Fruit fly (Drosophila melanogaster) whole organism, embryonic: ENCODE measurements around the gene Smox.

Source experiments
- Asciz ChIP-seq: fragments of 200-800 bp; sonication (Bioruptor generic); optimal IDR thresholded peaks from 2 replicates; lab custom pipeline; 2017; ENCODE audit warnings: missing biosample characterization, mild to moderate bottlenecking, missing genetic modification characterization, missing genetic modification reagents
- B-H2 ChIP-seq: fragments of 200-800 bp; sonication (Bioruptor generic); optimal IDR thresholded peaks from 2 replicates; lab custom pipeline; 2018; ENCODE audit warnings: missing biosample characterization, mild to moderate bottlenecking, missing genetic modification characterization
- CG10274 ChIP-seq: fragments of 200-800 bp; sonication (Bioruptor generic); optimal IDR thresholded peaks from 3 replicates; lab custom pipeline; 2017; ENCODE audit warnings: missing biosample characterization, mild to moderate bottlenecking, missing genetic modification characterization
- CG11247 ChIP-seq: fragments of 200-800 bp; sonication (Bioruptor generic); IDR thresholded peaks from 2 replicates; pipeline ENCODE4 v1.3.6; 2022; ENCODE audit warnings: missing biosample characterization, missing genetic modification characterization
- CG11695 ChIP-seq: fragments of 200-800 bp; sonication (Bioruptor generic); IDR thresholded peaks from 3 replicates; pipeline ENCODE4 v1.3.6; 2022; ENCODE audit warnings: missing biosample characterization, missing genetic modification characterization
- CG13894 ChIP-seq: fragments of 200-800 bp; sonication (Bioruptor generic); optimal IDR thresholded peaks from 3 replicates; lab custom pipeline; 2018; ENCODE audit warnings: missing biosample characterization, mild to moderate bottlenecking, missing genetic modification characterization, moderate library complexity
- CG14014 ChIP-seq: fragments of 200-800 bp; sonication (Bioruptor generic); IDR thresholded peaks from 2 replicates; pipeline ENCODE4 v1.3.6; 2022; ENCODE audit warnings: missing biosample characterization, missing genetic modification characterization
- CG14667 ChIP-seq: fragments of 200-800 bp; sonication (Bioruptor generic); IDR thresholded peaks from 2 replicates; pipeline ENCODE4 v1.3.6; 2022; ENCODE audit warnings: missing biosample characterization, missing genetic modification characterization
- CG15073 ChIP-seq: fragments of 200-800 bp; sonication (Bioruptor generic); optimal IDR thresholded peaks from 2 replicates; lab custom pipeline; 2016; ENCODE audit warnings: missing biosample characterization, missing genetic modification characterization
- CG17186 ChIP-seq: fragments of 200-800 bp; sonication (Bioruptor generic); optimal IDR thresholded peaks from 3 replicates; lab custom pipeline; 2017; ENCODE audit warnings: missing biosample characterization, missing genetic modification reagents, missing genetic modification characterization
- CG17612 ChIP-seq: fragments of 200-800 bp; sonication (Bioruptor generic); IDR thresholded peaks from 2 replicates; pipeline ENCODE4 v1.3.6; 2022; ENCODE audit warnings: missing biosample characterization, missing genetic modification characterization
- CG2120 ChIP-seq: fragments of 200-800 bp; sonication (Bioruptor generic); optimal IDR thresholded peaks from 3 replicates; lab custom pipeline; 2016; ENCODE audit warnings: missing biosample characterization, missing genetic modification characterization
- CG3163 ChIP-seq: fragments of 200-800 bp; sonication (Bioruptor generic); optimal IDR thresholded peaks from 3 replicates; lab custom pipeline; 2016; ENCODE audit warnings: missing biosample characterization, missing genetic modification characterization
- CG3407 ChIP-seq: fragments of 200-800 bp; sonication (Bioruptor generic); optimal IDR thresholded peaks from 2 replicates; lab custom pipeline; 2018; ENCODE audit warnings: missing biosample characterization, mild to moderate bottlenecking, missing genetic modification characterization
- CG6813 ChIP-seq: fragments of 200-800 bp; sonication (Bioruptor generic); optimal IDR thresholded peaks from 2 replicates; lab custom pipeline; 2017; ENCODE audit warnings: missing biosample characterization, missing genetic modification characterization, mild to moderate bottlenecking, moderate library complexity, missing genetic modification reagents
- CG7928 ChIP-seq: fragments of 200-800 bp; sonication (Bioruptor generic); optimal IDR thresholded peaks from 2 replicates; lab custom pipeline; 2017; ENCODE audit warnings: missing biosample characterization, mild to moderate bottlenecking, missing genetic modification characterization
- CrebB ChIP-seq: fragments of 200-800 bp; sonication (Bioruptor generic); optimal IDR thresholded peaks from 3 replicates; lab custom pipeline; 2018; ENCODE audit warnings: missing biosample characterization, mild to moderate bottlenecking, missing genetic modification characterization
- Deaf1 ChIP-seq: fragments of 200-800 bp; optimal IDR thresholded peaks from 3 replicates; lab custom pipeline; 2019; ENCODE audit warnings: missing biosample characterization, mild to moderate bottlenecking, missing genetic modification characterization, moderate library complexity
- Dp ChIP-seq: fragments of 200-800 bp; sonication (Bioruptor generic); optimal IDR thresholded peaks from 2 replicates; lab custom pipeline; 2018; ENCODE audit warnings: missing biosample characterization, mild to moderate bottlenecking, missing genetic modification characterization, moderate library complexity
- ERR ChIP-seq: fragments of 200-800 bp; sonication (Bioruptor generic); optimal IDR thresholded peaks from 2 replicates; lab custom pipeline; 2016; ENCODE audit warnings: missing biosample characterization, missing genetic modification characterization
- HLH3B ChIP-seq: fragments of 200-800 bp; sonication (Bioruptor generic); IDR thresholded peaks from 2 replicates; pipeline ENCODE4 v1.3.6; 2022; ENCODE audit warnings: missing biosample characterization, missing genetic modification characterization
- Meics ChIP-seq: fragments of 200-800 bp; sonication (Bioruptor generic); optimal IDR thresholded peaks from 2 replicates; lab custom pipeline; 2017; ENCODE audit warnings: missing biosample characterization, mild to moderate bottlenecking, missing genetic modification characterization
- Nf-YA ChIP-seq: fragments of 200-800 bp; sonication (Bioruptor generic); IDR thresholded peaks from 2 replicates; pipeline ENCODE4 v1.3.6; 2022; ENCODE audit warnings: missing biosample characterization, missing genetic modification characterization
- Optix ChIP-seq: fragments of 200-800 bp; sonication (Bioruptor generic); IDR thresholded peaks from 3 replicates; pipeline ENCODE4 v1.3.6; 2022; ENCODE audit warnings: missing biosample characterization, missing genetic modification characterization
- PHDP ChIP-seq: fragments of 200-800 bp; sonication (Bioruptor generic); optimal IDR thresholded peaks from 3 replicates; lab custom pipeline; 2018; ENCODE audit warnings: missing biosample characterization, mild to moderate bottlenecking, missing genetic modification characterization, moderate library complexity
- Ravus ChIP-seq: fragments of 200-800 bp; sonication (Bioruptor generic); IDR thresholded peaks from 2 replicates; pipeline ENCODE4 v1.3.6; 2022; ENCODE audit warnings: missing biosample characterization, missing genetic modification characterization
- Rfx ChIP-seq: fragments of 200-800 bp; sonication (Bioruptor generic); IDR thresholded peaks from 2 replicates; pipeline ENCODE4 v1.3.6; 2022; ENCODE audit warnings: missing biosample characterization, missing genetic modification characterization
- Sox102F ChIP-seq: fragments of 200-800 bp; sonication (Bioruptor generic); optimal IDR thresholded peaks from 2 replicates; lab custom pipeline; 2018; ENCODE audit warnings: missing biosample characterization, mild to moderate bottlenecking, missing genetic modification characterization, moderate library complexity
- Trl ChIP-seq, 3 experiments: fragments of >200 bp in 2 of 3; fragments of 200-800 bp in 1 of 3; sonication (Bioruptor generic) in 1 of 3; optimal IDR thresholded peaks; 2 replicates in 1 of 3; 3 replicates in 2 of 3; lab custom pipeline; 2016 to 2017; ENCODE audit warnings: missing biosample characterization in 1 of 3, missing genetic modification characterization in 1 of 3
- YL-1 ChIP-seq: fragments of 200-800 bp; sonication (Bioruptor generic); optimal IDR thresholded peaks from 3 replicates; lab custom pipeline; 2017; ENCODE audit warnings: missing biosample characterization, mild to moderate bottlenecking, missing genetic modification characterization
- ab ChIP-seq: fragments of 200-800 bp; sonication (Bioruptor generic); optimal IDR thresholded peaks from 2 replicates; lab custom pipeline; 2016; ENCODE audit warnings: missing biosample characterization, missing genetic modification characterization
- ac ChIP-seq: fragments of 200-800 bp; sonication (Bioruptor generic); optimal IDR thresholded peaks from 3 replicates; lab custom pipeline; 2017; ENCODE audit warnings: missing biosample characterization, mild to moderate bottlenecking, missing genetic modification characterization
- aop ChIP-seq: fragments of 200-800 bp; sonication (Bioruptor generic); IDR thresholded peaks from 2 replicates; pipeline ENCODE4 v1.3.6; 2022; ENCODE audit warnings: missing biosample characterization, missing genetic modification characterization
- az2 ChIP-seq: fragments of 200-800 bp; sonication (Bioruptor generic); optimal IDR thresholded peaks from 3 replicates; lab custom pipeline; 2016; ENCODE audit warnings: missing biosample characterization, missing genetic modification characterization
- cato ChIP-seq: fragments of 200-800 bp; sonication (Bioruptor generic); optimal IDR thresholded peaks from 2 replicates; lab custom pipeline; 2016; ENCODE audit warnings: missing biosample characterization, missing genetic modification characterization, borderline replicate concordance
- ci ChIP-seq: fragments of 200-800 bp; sonication (Bioruptor generic); IDR thresholded peaks from 3 replicates; pipeline ENCODE4 v1.3.6; 2022; ENCODE audit warnings: missing biosample characterization, missing genetic modification characterization
- crp ChIP-seq, 2 experiments: fragments of 200-800 bp; sonication (Bioruptor generic); optimal IDR thresholded peaks; 2 replicates in 1 of 2; 3 replicates in 1 of 2; lab custom pipeline; 2017; ENCODE audit warnings: missing biosample characterization in 2 of 2, missing genetic modification characterization in 2 of 2, mild to moderate bottlenecking in 1 of 2, moderate library complexity in 1 of 2
- danr ChIP-seq: fragments of 200-800 bp; sonication (Bioruptor generic); IDR thresholded peaks from 2 replicates; pipeline ENCODE4 v1.3.6; 2022; ENCODE audit warnings: missing biosample characterization, missing genetic modification characterization
- phol ChIP-seq: fragments of 200-800 bp; sonication (Bioruptor generic); optimal IDR thresholded peaks from 3 replicates; lab custom pipeline; 2018; ENCODE audit warnings: missing biosample characterization, mild to moderate bottlenecking, missing genetic modification characterization, moderate library complexity
- ro ChIP-seq: fragments of 200-800 bp; sonication (Bioruptor generic); IDR thresholded peaks from 2 replicates; pipeline ENCODE4 v1.3.6; 2022; ENCODE audit warnings: missing biosample characterization, missing genetic modification characterization
- schlank ChIP-seq: fragments of 200-800 bp; sonication (Bioruptor generic); optimal IDR thresholded peaks from 2 replicates; lab custom pipeline; 2018; ENCODE audit warnings: missing biosample characterization, mild to moderate bottlenecking, missing genetic modification characterization
- sim ChIP-seq: fragments of 200-800 bp; sonication (Bioruptor generic); IDR thresholded peaks from 2 replicates; pipeline ENCODE4 v1.3.6; 2022; ENCODE audit warnings: missing biosample characterization, missing genetic modification characterization
- slbo ChIP-seq: fragments of 200-800 bp; sonication (Bioruptor generic); IDR thresholded peaks from 2 replicates; pipeline ENCODE4 v1.3.6; 2022; ENCODE audit warnings: missing biosample characterization, missing genetic modification characterization
- slou ChIP-seq: fragments of 200-800 bp; sonication (Bioruptor generic); optimal IDR thresholded peaks from 3 replicates; lab custom pipeline; 2016; ENCODE audit warnings: missing biosample characterization, missing genetic modification characterization
- tna ChIP-seq: fragments of 200-800 bp; sonication (Bioruptor generic); IDR thresholded peaks from 2 replicates; pipeline ENCODE4 v1.3.6; 2022; ENCODE audit warnings: missing biosample characterization, missing genetic modification characterization; ENCODE audit not compliant: partially characterized antibody
- tx ChIP-seq: fragments of 200-800 bp; sonication (Bioruptor generic); optimal IDR thresholded peaks from 2 replicates; lab custom pipeline; 2016; ENCODE audit warnings: missing biosample characterization, missing genetic modification characterization
- unc-4 ChIP-seq: fragments of 200-800 bp; sonication (Bioruptor generic); IDR thresholded peaks from 2 replicates; pipeline ENCODE4 v1.3.6; 2022; ENCODE audit warnings: missing biosample characterization, missing genetic modification characterization; ENCODE audit not compliant: partially characterized antibody
- unpg ChIP-seq: fragments of 200-800 bp; sonication (Bioruptor generic); optimal IDR thresholded peaks from 3 replicates; lab custom pipeline; 2018; ENCODE audit warnings: missing biosample characterization, mild to moderate bottlenecking, missing genetic modification characterization, moderate library complexity
- wor ChIP-seq: fragments of 200-800 bp; sonication (Bioruptor generic); IDR thresholded peaks from 2 replicates; pipeline ENCODE4 v1.3.6; 2022; ENCODE audit warnings: missing biosample characterization, missing genetic modification characterization

Gene Smox

dm6 chrX:8101479-8102198 is 40.4 kb downstream of the Smox start, which contains the start of gene CG2258 (continued):
- TF ChIP-seq ab (GFP tag; lab: Kevin White, UChicago) = peak; percentile 12
- TF ChIP-seq ci (GFP tag; lab: Robert Waterston, UW) = peak; percentile 93
- TF ChIP-seq YL-1 (GFP tag; lab: Kevin White, UChicago) = peak; percentile 27
- TF ChIP-seq az2 (GFP tag; lab: Kevin White, UChicago) = peak; percentile 85
- peak; percentile 53 for TF ChIP-seq CG7928 (GFP tag; lab: Kevin White, UChicago)
- TF ChIP-seq CG13894 (tag; lab: Kevin White, UChicago) = peak; percentile 65
- peak; percentile 85 for TF ChIP-seq phol (tag; lab: Kevin White, UChicago)
- TF ChIP-seq slbo (GFP tag; lab: Robert Waterston, UW) = peak; percentile 90
- peak; percentile 74 for TF ChIP-seq CrebB
- TF ChIP-seq unpg (GFP tag; lab: Kevin White, UChicago) = peak; percentile 92
- TF ChIP-seq Dp (GFP tag; lab: Kevin White, UChicago) = peak; percentile 82
- TF ChIP-seq wor (GFP tag; lab: Robert Waterston, UW) = peak; percentile 81
- peak; percentile 82 for TF ChIP-seq Meics
- TF ChIP-seq aop (GFP tag; lab: Robert Waterston, UW) = 0 out of 2 replicates have a peak, but pooled peaks have one; percentile 34
- TF ChIP-seq CG17186 (GFP tag; lab: Kevin White, UChicago) = no peak
- TF ChIP-seq CG11695 (GFP tag; lab: Robert Waterston, UW) = peak; percentile 80
- peak in 1 of 2 experiments; percentile 12 for TF ChIP-seq crp (GFP tag; optimal IDR thresholded peaks at IDR 0.05; lab: Kevin White, UChicago)
- TF ChIP-seq CG10274 (GFP tag; lab: Kevin White, UChicago) = peak; percentile 58
- peak; percentile 84 for TF ChIP-seq CG11247
- peak; percentile 54 for TF ChIP-seq B-H2 (GFP tag; lab: Kevin White, UChicago)
- peak; percentile 61 for TF ChIP-seq CG17612 (GFP tag; lab: Robert Waterston, UW)
- TF ChIP-seq PHDP = peak; percentile 88
- peak; percentile 62 for TF ChIP-seq cato (GFP tag; lab: Kevin White, UChicago)
- peak; percentile 10 for TF ChIP-seq CG3163 (GFP tag; lab: Kevin White, UChicago)
- 0 out of 2 replicates have a peak, but pooled peaks have one; percentile 16 for TF ChIP-seq tna (GFP tag; lab: Robert Waterston, UW)
- no peak for TF ChIP-seq ERR (GFP tag; lab: Kevin White, UChicago)
- TF ChIP-seq unc-4 (GFP tag; lab: Robert Waterston, UW) = peak; percentile 36; the same call in 1 of the 2 replicates
- peak; percentile 92 for TF ChIP-seq HLH3B (GFP tag; lab: Robert Waterston, UW)
- peak; percentile 59 for TF ChIP-seq schlank (tag; lab: Kevin White, UChicago)
- TF ChIP-seq Ravus (GFP tag; lab: Robert Waterston, UW) = peak; percentile 57
- peak; percentile 83 for TF ChIP-seq CG6813 (GFP tag; lab: Kevin White, UChicago)
- TF ChIP-seq ro (GFP tag; lab: Robert Waterston, UW) = 0 out of 2 replicates have a peak, but pooled peaks have one; percentile 47
- TF ChIP-seq CG3407 (GFP tag; lab: Kevin White, UChicago) = peak; percentile 75
- TF ChIP-seq Asciz (GFP tag; lab: Kevin White, UChicago) = peak; percentile 82
- peak; percentile 83 for TF ChIP-seq danr
- no peak for TF ChIP-seq ac (GFP tag; lab: Kevin White, UChicago)
- TF ChIP-seq CG14667 = peak; percentile 85
- peak; percentile 88 for TF ChIP-seq Rfx (GFP tag; lab: Robert Waterston, UW)
- peak; percentile 60 for TF ChIP-seq Deaf1 (tag; lab: Kevin White, UChicago)
- peak; percentile 37; the same call in 1 of the 2 replicates for TF ChIP-seq sim (GFP tag; lab: Robert Waterston, UW)
- no peak for TF ChIP-seq Trl (optimal IDR thresholded peaks at IDR 0.05; lab: Kevin White, UChicago)
- no peak for TF ChIP-seq Trl (GFP tag; optimal IDR thresholded peaks at IDR 0.05; lab: Kevin White, UChicago)
- TF ChIP-seq tx (GFP tag; lab: Kevin White, UChicago) = peak; percentile 62
- TF ChIP-seq CG15073 (GFP tag; lab: Kevin White, UChicago) = no peak
- TF ChIP-seq Nf-YA (GFP tag; lab: Robert Waterston, UW) = peak; percentile 66
- peak; percentile 76 for TF ChIP-seq Optix (GFP tag; lab: Robert Waterston, UW)
- peak; percentile 94 for TF ChIP-seq Sox102F (GFP tag; lab: Kevin White, UChicago)
- peak; percentile 52 for TF ChIP-seq slou (GFP tag; lab: Kevin White, UChicago)
- peak; percentile 88 for TF ChIP-seq CG14014 (GFP tag; lab: Robert Waterston, UW)
- TF ChIP-seq CG2120 (GFP tag; lab: Kevin White, UChicago) = peak; percentile 87
